Fruit fly (Drosophila melanogaster): ENCODE data around the gene BRWD3.

BRWD3 gene

dm6 chr3R:24282567-24283324, 36.1 kb upstream of the BRWD3 start:
- no peak for TF ChIP-seq pan (optimal IDR thresholded peaks at IDR 0.05)
- no peak for TF ChIP-seq EcR (GFP tag; optimal IDR thresholded peaks at IDR 0.05)

- no peak for TF ChIP-seq psq (optimal IDR thresholded peaks at IDR 0.05)
- TF ChIP-seq usp (GFP tag; optimal IDR thresholded peaks at IDR 0.05) = no peak
- TF ChIP-seq EcR (GFP tag; optimal IDR thresholded peaks at IDR 0.05) = peak in 1 of 2 experiments; percentile 48
Observed at dm6 chr3R:24283582-24284085, 35.2 kb upstream of the BRWD3 start, which contains the start of gene CG6356. CG6356 (plus strand) TSS chr3R:24283955.

dm6 chr3R:24284164-24284563, 34.6 kb upstream of the BRWD3 start:
- no peak for TF ChIP-seq CG8478 (optimal IDR thresholded peaks at IDR 0.05)
- no peak for TF ChIP-seq EcR (GFP tag; optimal IDR thresholded peaks at IDR 0.05)
- TF ChIP-seq Dll (optimal IDR thresholded peaks at IDR 0.05) = no peak

- TF ChIP-seq CG8478 (optimal IDR thresholded peaks at IDR 0.05) = no peak
Observed at dm6 chr3R:24285423-24285822, 33.4 kb upstream of the BRWD3 start.

- no peak for TF ChIP-seq psq (optimal IDR thresholded peaks at IDR 0.05)
- no peak for TF ChIP-seq EcR (GFP tag; optimal IDR thresholded peaks at IDR 0.05)
- no peak for TF ChIP-seq pan (optimal IDR thresholded peaks at IDR 0.05)
- TF ChIP-seq usp (GFP tag; optimal IDR thresholded peaks at IDR 0.05) = no peak
Observed at dm6 chr3R:24287157-24287556, 31.6 kb upstream of the BRWD3 start.

dm6 chr3R:24289768-24290349, 28.9 kb upstream of the BRWD3 start, which contains the start of the genes CG34290 and Uck:
CG34290 (minus strand) TSS chr3R:24289818.
Uck (plus strand) TSS chr3R:24290172.
- no peak for TF ChIP-seq usp (GFP tag; optimal IDR thresholded peaks at IDR 0.05)
- TF ChIP-seq pan (optimal IDR thresholded peaks at IDR 0.05) = no peak

- TF ChIP-seq pan (optimal IDR thresholded peaks at IDR 0.05) = no peak
- no peak for TF ChIP-seq psq (optimal IDR thresholded peaks at IDR 0.05)
- no peak for TF ChIP-seq CG8478 (optimal IDR thresholded peaks at IDR 0.05)
- TF ChIP-seq EcR (GFP tag; optimal IDR thresholded peaks at IDR 0.05) = no peak
- no peak for TF ChIP-seq usp (GFP tag; optimal IDR thresholded peaks at IDR 0.05)
- no peak for TF ChIP-seq Dll (optimal IDR thresholded peaks at IDR 0.05)
Observed at dm6 chr3R:24293171-24293570, 25.6 kb upstream of the BRWD3 start.

- TF ChIP-seq CG8478 (optimal IDR thresholded peaks at IDR 0.05) = no peak
Observed at dm6 chr3R:24294299-24294698, 24.5 kb upstream of the BRWD3 start, which contains the start of gene CG5715. CG5715 (minus strand) TSS chr3R:24294399.

dm6 chr3R:24294784-24295555, 23.8 kb upstream of the BRWD3 start, which contains the start of gene crb:
crb (plus strand) TSS chr3R:24295078.
- TF ChIP-seq pan (optimal IDR thresholded peaks at IDR 0.05) = no peak
- no peak for TF ChIP-seq Dll (optimal IDR thresholded peaks at IDR 0.05)
- TF ChIP-seq EcR (GFP tag; optimal IDR thresholded peaks at IDR 0.05) = no peak
- no peak for TF ChIP-seq CG8478 (optimal IDR thresholded peaks at IDR 0.05)
- TF ChIP-seq usp (GFP tag; optimal IDR thresholded peaks at IDR 0.05) = no peak
- no peak for TF ChIP-seq psq (optimal IDR thresholded peaks at IDR 0.05)

dm6 chr3R:24295556-24296465, 23.0 kb upstream of the BRWD3 start:
- TF ChIP-seq pan (optimal IDR thresholded peaks at IDR 0.05) = no peak
- TF ChIP-seq Dll (optimal IDR thresholded peaks at IDR 0.05) = no peak
- no peak for TF ChIP-seq psq (optimal IDR thresholded peaks at IDR 0.05)
- TF ChIP-seq EcR (GFP tag; optimal IDR thresholded peaks at IDR 0.05) = no peak
- no peak for TF ChIP-seq usp (GFP tag; optimal IDR thresholded peaks at IDR 0.05)
- no peak for TF ChIP-seq CG8478 (optimal IDR thresholded peaks at IDR 0.05)

dm6 chr3R:24296913-24297312, 21.9 kb upstream of the BRWD3 start:
- TF ChIP-seq EcR (GFP tag; optimal IDR thresholded peaks at IDR 0.05) = no peak

dm6 chr3R:24297444-24298146, 21.2 kb upstream of the BRWD3 start:
- TF ChIP-seq Dll (optimal IDR thresholded peaks at IDR 0.05) (no peak), usp (GFP tag; optimal IDR thresholded peaks at IDR 0.05) (no peak), pan (optimal IDR thresholded peaks at IDR 0.05) (no peak), EcR (GFP tag; optimal IDR thresholded peaks at IDR 0.05) (no peak), CG8478 (optimal IDR thresholded peaks at IDR 0.05) (no peak), psq (optimal IDR thresholded peaks at IDR 0.05) (no peak)

Data from whole organism.